Fruit fly (Drosophila melanogaster) whole organism, embryonic: ENCODE results near the gene fz.

Experiments
- B-H2 ChIP-seq: fragments of 200-800 bp; sonication (Bioruptor generic); optimal IDR thresholded peaks from 2 replicates; lab custom pipeline; 2018; ENCODE audit warnings: missing biosample characterization, mild to moderate bottlenecking, missing genetic modification characterization
- CG10431 ChIP-seq: fragments of 200-800 bp; sonication (Bioruptor generic); optimal IDR thresholded peaks from 3 replicates; lab custom pipeline; 2018; ENCODE audit warnings: missing biosample characterization, mild to moderate bottlenecking, missing genetic modification characterization
- CG10959 ChIP-seq: fragments of 200-800 bp; sonication (Bioruptor generic); IDR thresholded peaks from 2 replicates; pipeline ENCODE4 v1.3.6; 2022; ENCODE audit warnings: missing biosample characterization, missing genetic modification characterization
- CG13287 ChIP-seq: fragments of 200-800 bp; sonication (Bioruptor generic); IDR thresholded peaks from 2 replicates; pipeline ENCODE4 v1.3.6; 2022; ENCODE audit warnings: missing biosample characterization, missing genetic modification characterization; ENCODE audit not compliant: partially characterized antibody
- CG13624 ChIP-seq: fragments of 200-800 bp; sonication (Bioruptor generic); optimal IDR thresholded peaks from 2 replicates; lab custom pipeline; 2016; ENCODE audit warnings: missing biosample characterization, missing genetic modification characterization
- CG13894 ChIP-seq: fragments of 200-800 bp; sonication (Bioruptor generic); optimal IDR thresholded peaks from 3 replicates; lab custom pipeline; 2018; ENCODE audit warnings: missing biosample characterization, mild to moderate bottlenecking, missing genetic modification characterization, moderate library complexity
- CG14667 ChIP-seq: fragments of 200-800 bp; sonication (Bioruptor generic); IDR thresholded peaks from 2 replicates; pipeline ENCODE4 v1.3.6; 2022; ENCODE audit warnings: missing biosample characterization, missing genetic modification characterization
- CG17361 ChIP-seq: fragments of 200-800 bp; sonication (Bioruptor generic); IDR thresholded peaks from 3 replicates; pipeline ENCODE4 v1.3.6; 2022; ENCODE audit warnings: missing biosample characterization, missing genetic modification characterization
- CG17802 ChIP-seq: fragments of 200-800 bp; sonication (Bioruptor generic); optimal IDR thresholded peaks from 2 replicates; lab custom pipeline; 2018; ENCODE audit warnings: missing biosample characterization, mild to moderate bottlenecking, missing genetic modification characterization, moderate library complexity
- CG17912 ChIP-seq: fragments of 200-800 bp; sonication (Bioruptor generic); optimal IDR thresholded peaks from 2 replicates; lab custom pipeline; 2018; ENCODE audit warnings: missing biosample characterization, mild to moderate bottlenecking, missing genetic modification characterization
- CG18011 ChIP-seq: fragments of 200-800 bp; sonication (Bioruptor generic); optimal IDR thresholded peaks from 2 replicates; lab custom pipeline; 2017; ENCODE audit warnings: missing biosample characterization, missing genetic modification characterization, mild to moderate bottlenecking, moderate library complexity, missing genotype
- CG1832 ChIP-seq: fragments of 200-800 bp; sonication (Bioruptor generic); optimal IDR thresholded peaks from 2 replicates; lab custom pipeline; 2017; ENCODE audit warnings: missing biosample characterization, mild to moderate bottlenecking, missing genetic modification characterization, inconsistent platforms
- CG18619 ChIP-seq: fragments of 200-800 bp; sonication (Bioruptor generic); optimal IDR thresholded peaks from 3 replicates; lab custom pipeline; 2017; ENCODE audit warnings: missing biosample characterization, mild to moderate bottlenecking, missing genetic modification characterization
- CG34224 ChIP-seq: fragments of 200-800 bp; sonication (Bioruptor generic); IDR thresholded peaks from 3 replicates; pipeline ENCODE4 v1.3.6; 2022; ENCODE audit warnings: missing biosample characterization, missing genetic modification characterization; ENCODE audit not compliant: partially characterized antibody
- CG4730 ChIP-seq: fragments of 200-800 bp; sonication (Bioruptor generic); IDR thresholded peaks from 2 replicates; pipeline ENCODE4 v1.3.6; 2022; ENCODE audit warnings: missing biosample characterization, missing genetic modification characterization
- CG5245 ChIP-seq: fragments of 200-800 bp; sonication (Bioruptor generic); optimal IDR thresholded peaks from 3 replicates; lab custom pipeline; 2016; ENCODE audit warnings: missing biosample characterization, missing genetic modification characterization
- CG7271 ChIP-seq: fragments of 200-800 bp; sonication (Bioruptor generic); optimal IDR thresholded peaks from 2 replicates; lab custom pipeline; 2018; ENCODE audit warnings: missing biosample characterization, mild to moderate bottlenecking, missing genetic modification characterization, moderate library complexity
- CG9215 ChIP-seq: fragments of 200-800 bp; sonication (Bioruptor generic); IDR thresholded peaks from 2 replicates; pipeline ENCODE4 v1.3.6; 2022; ENCODE audit warnings: missing biosample characterization, missing genetic modification characterization
- CoRest ChIP-seq: fragments of 200-800 bp; sonication (Bioruptor generic); optimal IDR thresholded peaks from 3 replicates; lab custom pipeline; 2018; ENCODE audit warnings: missing biosample characterization, mild to moderate bottlenecking, missing genetic modification characterization, moderate library complexity
- Dek ChIP-seq: fragments of 200-800 bp; sonication (Bioruptor generic); optimal IDR thresholded peaks from 3 replicates; lab custom pipeline; 2019; ENCODE audit warnings: missing biosample characterization, mild to moderate bottlenecking, missing genetic modification characterization, moderate library complexity
- Ets65A ChIP-seq: fragments of 200-800 bp; sonication (Bioruptor generic); peaks from one replicate; lab custom pipeline; 2016; ENCODE audit warnings: missing biosample characterization, missing genetic modification characterization
- Gsc ChIP-seq: fragments of 200-800 bp; sonication (Bioruptor generic); IDR thresholded peaks from 2 replicates; pipeline ENCODE4 v1.3.6; 2022; ENCODE audit warnings: missing biosample characterization, missing genetic modification characterization
- Hand ChIP-seq: fragments of 200-800 bp; sonication (Bioruptor generic); optimal IDR thresholded peaks from 2 replicates; lab custom pipeline; 2017; ENCODE audit warnings: mild to moderate bottlenecking, missing biosample characterization, missing genetic modification reagents, missing genetic modification characterization
- Lhr ChIP-seq: fragments of 200-800 bp; sonication (Bioruptor generic); optimal IDR thresholded peaks from 3 replicates; lab custom pipeline; 2017; ENCODE audit warnings: mild to moderate bottlenecking, missing biosample characterization, missing genetic modification reagents, missing genetic modification characterization
- PHDP ChIP-seq: fragments of 200-800 bp; sonication (Bioruptor generic); optimal IDR thresholded peaks from 3 replicates; lab custom pipeline; 2018; ENCODE audit warnings: missing biosample characterization, mild to moderate bottlenecking, missing genetic modification characterization, moderate library complexity
- Pdp1 ChIP-seq, 2 experiments: fragments of 200-800 bp; sonication (Bioruptor generic); optimal IDR thresholded peaks; 3 replicates each; lab custom pipeline; 2016; ENCODE audit warnings: missing biosample characterization in 2 of 2, missing genetic modification characterization in 2 of 2, mild to moderate bottlenecking in 1 of 2, moderate library complexity in 1 of 2
- Six4 ChIP-seq: fragments of 200-800 bp; sonication (Bioruptor generic); optimal IDR thresholded peaks from 2 replicates; lab custom pipeline; 2016; ENCODE audit warnings: missing biosample characterization, missing genetic modification characterization
- Spps ChIP-seq: fragments of 200-800 bp; sonication (Bioruptor generic); optimal IDR thresholded peaks from 2 replicates; lab custom pipeline; 2018; ENCODE audit warnings: missing biosample characterization, mild to moderate bottlenecking, missing genetic modification characterization
- Sry-β ChIP-seq: fragments of 200-800 bp; sonication (Bioruptor generic); optimal IDR thresholded peaks from 2 replicates; lab custom pipeline; 2018; ENCODE audit warnings: missing biosample characterization, mild to moderate bottlenecking, missing genetic modification characterization, moderate library complexity
- Ssrp ChIP-seq: fragments of 200-800 bp; sonication (Bioruptor generic); optimal IDR thresholded peaks from 2 replicates; lab custom pipeline; 2018; ENCODE audit warnings: missing biosample characterization, mild to moderate bottlenecking, missing genetic modification characterization, moderate library complexity
- TFAM ChIP-seq: fragments of 200-800 bp; sonication (Bioruptor generic); optimal IDR thresholded peaks from 2 replicates; lab custom pipeline; 2017; ENCODE audit warnings: missing biosample characterization, missing genetic modification characterization, inconsistent platforms
- ac ChIP-seq: fragments of 200-800 bp; sonication (Bioruptor generic); optimal IDR thresholded peaks from 3 replicates; lab custom pipeline; 2017; ENCODE audit warnings: missing biosample characterization, mild to moderate bottlenecking, missing genetic modification characterization
- ato ChIP-seq: fragments of 200-800 bp; sonication (Bioruptor generic); IDR thresholded peaks from 2 replicates; pipeline ENCODE4 v1.3.6; 2022; ENCODE audit warnings: missing biosample characterization, missing genetic modification characterization; ENCODE audit not compliant: partially characterized antibody
- chinmo ChIP-seq: fragments of 200-800 bp; sonication (Bioruptor generic); IDR thresholded peaks from 4 replicates; pipeline ENCODE4 v1.3.6; 2022; ENCODE audit warnings: missing biosample characterization, missing genetic modification characterization; ENCODE audit not compliant: partially characterized antibody
- crc ChIP-seq: fragments of 200-800 bp; sonication (Bioruptor generic); optimal IDR thresholded peaks from 2 replicates; lab custom pipeline; 2016; ENCODE audit warnings: missing biosample characterization, missing genetic modification characterization
- disco-r ChIP-seq: fragments of 200-800 bp; sonication (Bioruptor generic); optimal IDR thresholded peaks from 2 replicates; lab custom pipeline; 2016; ENCODE audit warnings: missing biosample characterization, missing genetic modification characterization
- dmrt11E ChIP-seq: fragments of 200-800 bp; sonication (Bioruptor generic); optimal IDR thresholded peaks from 3 replicates; lab custom pipeline; 2018; ENCODE audit warnings: missing biosample characterization, mild to moderate bottlenecking, missing genetic modification characterization, moderate library complexity
- fd96Cb ChIP-seq: fragments of 200-800 bp; sonication (Bioruptor generic); optimal IDR thresholded peaks from 2 replicates; lab custom pipeline; 2018; ENCODE audit warnings: missing biosample characterization, mild to moderate bottlenecking, missing genetic modification characterization, moderate library complexity
- gsb ChIP-seq: fragments of 200-800 bp; sonication (Bioruptor generic); IDR thresholded peaks from 2 replicates; pipeline ENCODE4 v1.3.6; 2022; ENCODE audit warnings: missing biosample characterization, missing genetic modification characterization
- hbn ChIP-seq: fragments of 200-800 bp; sonication (Bioruptor generic); IDR thresholded peaks from 2 replicates; pipeline ENCODE4 v1.3.6; 2022; ENCODE audit warnings: missing biosample characterization, missing genetic modification characterization; ENCODE audit not compliant: partially characterized antibody
- her ChIP-seq: fragments of 200-800 bp; sonication (Bioruptor generic); optimal IDR thresholded peaks from 2 replicates; lab custom pipeline; 2016; ENCODE audit warnings: missing biosample characterization, missing genetic modification characterization
- ind ChIP-seq: fragments of 200-800 bp; sonication (Bioruptor generic); optimal IDR thresholded peaks from 3 replicates; lab custom pipeline; 2016; ENCODE audit warnings: missing biosample characterization, missing genetic modification characterization
- inv ChIP-seq: fragments of 200-800 bp; sonication (Bioruptor generic); IDR thresholded peaks from 2 replicates; pipeline ENCODE4 v1.3.6; 2022; ENCODE audit warnings: missing biosample characterization, missing genetic modification characterization; ENCODE audit not compliant: partially characterized antibody
- kay ChIP-seq: fragments of 200-800 bp; sonication (Bioruptor generic); optimal IDR thresholded peaks from 2 replicates; lab custom pipeline; 2016; ENCODE audit warnings: missing biosample characterization, missing genetic modification characterization
- mam ChIP-seq: fragments of 200-800 bp; sonication (Bioruptor generic); optimal IDR thresholded peaks from 3 replicates; lab custom pipeline; 2016; ENCODE audit warnings: missing biosample characterization, missing genetic modification characterization
- pzg ChIP-seq: fragments of 200-800 bp; sonication (Bioruptor generic); optimal IDR thresholded peaks from 3 replicates; lab custom pipeline; 2018; ENCODE audit warnings: missing biosample characterization, mild to moderate bottlenecking, missing genetic modification characterization, moderate library complexity
- repo ChIP-seq: fragments of 200-800 bp; sonication (Bioruptor generic); optimal IDR thresholded peaks from 2 replicates; lab custom pipeline; 2016; ENCODE audit warnings: missing biosample characterization, missing genetic modification characterization
- rib ChIP-seq: fragments of 200-800 bp; sonication (Bioruptor generic); IDR thresholded peaks from 2 replicates; pipeline ENCODE4 v1.3.6; 2022; ENCODE audit warnings: missing biosample characterization, missing genetic modification characterization
- sqz ChIP-seq: fragments of 200-800 bp; sonication (Bioruptor generic); optimal IDR thresholded peaks from 3 replicates; lab custom pipeline; 2018; ENCODE audit warnings: missing biosample characterization, mild to moderate bottlenecking, missing genetic modification characterization
- trem ChIP-seq: fragments of 200-800 bp; optimal IDR thresholded peaks from 3 replicates; lab custom pipeline; 2019; ENCODE audit warnings: missing biosample characterization, mild to moderate bottlenecking, missing genetic modification characterization, moderate library complexity
- yki ChIP-seq: fragments of >200 bp; optimal IDR thresholded peaks from 3 replicates; lab custom pipeline; 2018
- zf30C ChIP-seq: fragments of 200-800 bp; sonication (Bioruptor generic); optimal IDR thresholded peaks from 3 replicates; lab custom pipeline; 2018; ENCODE audit warnings: missing biosample characterization, mild to moderate bottlenecking, missing genetic modification characterization

Gene fz

DNA sequence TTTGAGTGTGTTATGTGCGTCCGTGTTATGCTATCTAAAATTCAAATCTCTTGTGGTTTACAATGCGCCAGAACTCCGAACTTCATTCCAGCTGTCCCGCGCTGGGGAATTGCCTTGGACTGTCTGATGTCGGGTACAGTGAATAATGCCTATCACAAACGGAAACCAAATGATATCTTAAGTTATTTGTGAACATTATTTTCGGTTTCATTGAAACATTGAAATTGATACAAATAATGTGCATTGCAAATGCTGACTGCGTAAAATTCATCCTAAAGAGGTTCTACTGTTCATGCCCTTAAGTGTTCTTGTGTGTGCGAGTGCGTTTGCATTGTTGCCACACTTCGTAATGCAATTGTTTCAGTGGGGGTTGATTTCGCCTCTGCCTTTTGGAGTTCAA lies 29.7 kb downstream of the fz start (continued):
- TF ChIP-seq CG13624 (peak; percentile 91), Hand (GFP tag; lab: Kevin White, UChicago) (peak; percentile 53), ind (peak; percentile 92), ac (GFP tag; lab: Kevin White, UChicago) (peak; percentile 97), Ssrp (peak; percentile 95), hbn (GFP tag; lab: Robert Waterston, UW) (no peak), CG18011 (GFP tag; lab: Kevin White, UChicago) (peak; percentile 43), mam (GFP tag; lab: Kevin White, UChicago) (peak; percentile 89), pzg (no peak), Ets65A (GFP tag; lab: Kevin White, UChicago) (peak; percentile 98), zf30C (GFP tag; lab: Kevin White, UChicago) (no peak), Dek (peak; percentile 66), CG13894 (tag; lab: Kevin White, UChicago) (no peak), crc (peak; percentile 90), fd96Cb (peak; percentile 97), CG10431 (GFP tag; lab: Kevin White, UChicago) (peak; percentile 88), rib (GFP tag; lab: Robert Waterston, UW) (peak; percentile 74; the same call in 1 of the 2 replicates), CG5245 (GFP tag; lab: Kevin White, UChicago) (peak; percentile 96), CG9215 (GFP tag; lab: Robert Waterston, UW) (peak; percentile 72), repo (GFP tag; lab: Kevin White, UChicago) (peak; percentile 94), her (GFP tag; lab: Kevin White, UChicago) (peak; percentile 93), PHDP (tag; lab: Kevin White, UChicago) (peak; percentile 92), Pdp1 (GFP tag; optimal IDR thresholded peaks at IDR 0.05; lab: Kevin White, UChicago) (peak; percentile 95 to 96), TFAM (GFP tag; lab: Kevin White, UChicago) (peak; percentile 94), yki (no peak), ato (GFP tag; lab: Robert Waterston, UW) (no peak), dmrt11E (peak; percentile 99), CG18619 (GFP tag; lab: Kevin White, UChicago) (peak; percentile 85), CG17361 (GFP tag; lab: Robert Waterston, UW) (peak; percentile 94), CG4730 (peak; percentile 92), sqz (peak; percentile 94)

dm6 chr3L:14309030-14309429 lies 34.9 kb downstream of the fz start:
- TF ChIP-seq Gsc (GFP tag; lab: Robert Waterston, UW) (no peak), CG7271 (tag; lab: Kevin White, UChicago) (no peak), CG1832 (GFP tag; lab: Kevin White, UChicago) (no peak), CG17802 (tag; lab: Kevin White, UChicago) (no peak), trem (tag; lab: Kevin White, UChicago) (no peak), Spps (tag; lab: Kevin White, UChicago) (no peak), CG13287 (GFP tag; lab: Robert Waterston, UW) (no peak), CG14667 (no peak), CG18011 (GFP tag; lab: Kevin White, UChicago) (no peak), disco-r (no peak), kay (GFP tag; lab: Kevin White, UChicago) (no peak), Sry-β (GFP tag; lab: Kevin White, UChicago) (no peak), Six4 (GFP tag; lab: Kevin White, UChicago) (no peak), pzg (no peak), CG17912 (no peak), gsb (GFP tag; lab: Robert Waterston, UW) (no peak), CG10959 (GFP tag; lab: Robert Waterston, UW) (no peak), CoRest (tag; lab: Kevin White, UChicago) (no peak), Lhr (GFP tag; lab: Kevin White, UChicago) (no peak), CG34224 (GFP tag; lab: Robert Waterston, UW) (no peak), B-H2 (GFP tag; lab: Kevin White, UChicago) (peak; percentile 4), inv (GFP tag; lab: Robert Waterston, UW) (no peak), chinmo (GFP tag; lab: Robert Waterston, UW) (peak; percentile 85; the same call in 3 of the 4 replicates)
